Worm (Caenorhabditis elegans) whole organism, L1 larva: Measurements from ENCODE around the gene ZC317.6.
A peak's percentile ranks its signal among the peaks of the same experiment; 100 is the strongest.

Experiments
- C04F5.9 ChIP-seq: sonication (generic microtip); optimal IDR thresholded peaks from 2 replicates; lab custom pipeline; 2016; ENCODE audit warnings: missing genetic modification characterization, missing compliant biosample characterization
- C16A3.4 ChIP-seq: fragments of 150-350 bp; optimal IDR thresholded peaks from 2 replicates; lab custom pipeline; 2014; ENCODE audit warnings: missing biosample characterization, missing genetic modification characterization
- C34B4.2 ChIP-seq: sonication (generic microtip); optimal IDR thresholded peaks from 2 replicates; lab custom pipeline; 2017; ENCODE audit warnings: mild to moderate bottlenecking, missing genetic modification characterization, missing compliant biosample characterization
- F16B12.6 ChIP-seq: fragments of 150-350 bp; optimal IDR thresholded peaks from 2 replicates; lab custom pipeline; 2014; ENCODE audit warnings: missing biosample characterization, missing genetic modification characterization
- Y116A8C.19 ChIP-seq: sonication (generic microtip); optimal IDR thresholded peaks from 2 replicates; lab custom pipeline; 2016; ENCODE audit warnings: missing compliant biosample characterization, missing genetic modification characterization, borderline replicate concordance
- aly-2 ChIP-seq: fragments of 150-350 bp; optimal IDR thresholded peaks from 2 replicates; lab custom pipeline; 2014; ENCODE audit warnings: missing biosample characterization, missing genetic modification characterization
- ama-1 ChIP-seq: fragments of 150-350 bp; optimal IDR thresholded peaks from 2 replicates; lab custom pipeline; 2014
- blmp-1 ChIP-seq: fragments of 150-350 bp; optimal IDR thresholded peaks from 2 replicates; lab custom pipeline; 2014; ENCODE audit warnings: missing biosample characterization, missing genetic modification characterization
- ceh-82 ChIP-seq, 3 experiments: fragments of 150-350 bp in 1 of 3; sonication (generic microtip) in 2 of 3; optimal IDR thresholded peaks; 2 replicates each; lab custom pipeline; 2014 to 2017; ENCODE audit warnings: missing biosample characterization in 3 of 3, missing genetic modification characterization in 3 of 3
- ceh-88 ChIP-seq: fragments of 200-800 bp; sonication (Bioruptor generic); IDR thresholded peaks from 2 replicates; pipeline ENCODE4 v1.3.6; 2022; ENCODE audit warnings: missing genetic modification characterization, missing compliant biosample characterization
- dpl-1 ChIP-seq, 3 experiments: fragments of 150-350 bp in 2 of 3; sonication (generic microtip) in 1 of 3; optimal IDR thresholded peaks; 2 replicates each; lab custom pipeline; 2014 to 2017; ENCODE audit warnings: missing biosample characterization in 3 of 3, missing genetic modification characterization in 3 of 3, missing genetic modification reagents in 3 of 3
- dsc-1 ChIP-seq: sonication (generic microtip); optimal IDR thresholded peaks from 2 replicates; lab custom pipeline; 2016; ENCODE audit warnings: mild to moderate bottlenecking, missing genetic modification characterization, missing compliant biosample characterization
- efl-1 ChIP-seq, 4 experiments: fragments of 150-350 bp; optimal IDR thresholded peaks in 3 of 4; peaks in 1 of 4; 1 replicate in 1 of 4; 2 replicates in 3 of 4; lab custom pipeline; 2014; ENCODE audit warnings: missing biosample characterization in 2 of 4, missing genetic modification characterization in 2 of 4, missing genetic modification reagents in 2 of 4
- efl-3 ChIP-seq: fragments of 200-800 bp; sonication (Bioruptor generic); optimal IDR thresholded peaks from 2 replicates; lab custom pipeline; 2018; ENCODE audit warnings: mild to moderate bottlenecking, missing genetic modification characterization, missing compliant biosample characterization
- egl-27 ChIP-seq, 2 experiments: fragments of 150-350 bp in 1 of 2; sonication (generic microtip); optimal IDR thresholded peaks; 3 replicates each; lab custom pipeline; 2017 to 2018; ENCODE audit warnings: missing biosample characterization in 2 of 2, missing genetic modification characterization in 2 of 2, missing genetic modification reagents in 2 of 2
- elt-2 ChIP-seq: sonication (generic microtip); optimal IDR thresholded peaks from 2 replicates; lab custom pipeline; 2016; ENCODE audit warnings: missing genetic modification characterization, mild to moderate bottlenecking, inconsistent platforms, missing compliant biosample characterization, missing genetic modification reagents
- elt-3 ChIP-seq, 6 experiments: fragments of 150-350 bp in 1 of 6; sonication (generic microtip); optimal IDR thresholded peaks; 2 replicates each; lab custom pipeline; 2017 to 2018; ENCODE audit warnings: missing biosample characterization in 6 of 6, missing genetic modification characterization in 6 of 6, inconsistent platforms in 1 of 6
- fkh-4 ChIP-seq: sonication (generic microtip); optimal IDR thresholded peaks from 2 replicates; lab custom pipeline; 2016; ENCODE audit warnings: missing compliant biosample characterization, missing genetic modification characterization, borderline replicate concordance
- fos-1 ChIP-seq: fragments of 150-350 bp; optimal IDR thresholded peaks from 2 replicates; lab custom pipeline; 2014; ENCODE audit warnings: missing biosample characterization, missing genetic modification characterization
- hlh-17 ChIP-seq: fragments of 200-800 bp; sonication (Bioruptor generic); optimal IDR thresholded peaks from 2 replicates; lab custom pipeline; 2018; ENCODE audit warnings: missing genetic modification characterization, mild to moderate bottlenecking, missing compliant biosample characterization, moderate library complexity, borderline replicate concordance
- hpl-2 ChIP-seq: fragments of 150-350 bp; optimal IDR thresholded peaks from 2 replicates; lab custom pipeline; 2014; ENCODE audit warnings: missing biosample characterization, missing genetic modification reagents, missing genetic modification characterization
- jun-1 ChIP-seq: fragments of 150-350 bp; optimal IDR thresholded peaks from 2 replicates; lab custom pipeline; 2014; ENCODE audit warnings: missing biosample characterization, missing genetic modification reagents, missing genetic modification characterization
- lin-13 ChIP-seq: fragments of 150-350 bp; optimal IDR thresholded peaks from 2 replicates; lab custom pipeline; 2014; ENCODE audit warnings: missing biosample characterization, missing genetic modification reagents, missing genetic modification characterization
- lin-14 ChIP-seq: fragments of 200-800 bp; sonication (Bioruptor generic); optimal IDR thresholded peaks from 2 replicates; lab custom pipeline; 2018; ENCODE audit warnings: mild to moderate bottlenecking, missing genetic modification characterization, moderate library complexity, missing compliant biosample characterization
- lin-35 ChIP-seq, 2 experiments: fragments of 150-350 bp; optimal IDR thresholded peaks; 2 replicates each; lab custom pipeline; 2014; ENCODE audit warnings: missing biosample characterization in 2 of 2, missing genetic modification characterization in 2 of 2, missing genetic modification reagents in 2 of 2
- lin-39 ChIP-seq: fragments of 150-350 bp; optimal IDR thresholded peaks from 2 replicates; lab custom pipeline; 2014; ENCODE audit warnings: missing biosample characterization, missing genetic modification reagents, missing genetic modification characterization
- lir-3 ChIP-seq: sonication (generic microtip); optimal IDR thresholded peaks from 2 replicates; lab custom pipeline; 2016; ENCODE audit warnings: mild to moderate bottlenecking, missing genetic modification characterization, moderate library complexity, missing compliant biosample characterization; ENCODE audit not compliant: poor library complexity
- lsy-2 ChIP-seq, 2 experiments: fragments of 150-350 bp; optimal IDR thresholded peaks; 2 replicates each; lab custom pipeline; 2014; ENCODE audit warnings: missing biosample characterization in 2 of 2, missing genetic modification characterization in 2 of 2
- mab-9 ChIP-seq: fragments of 200-800 bp; sonication (Bioruptor generic); IDR thresholded peaks from 2 replicates; pipeline ENCODE4 v1.3.6; 2022; ENCODE audit warnings: missing genetic modification reagents, missing genetic modification characterization, missing compliant biosample characterization
- mdl-1 ChIP-seq, 2 experiments: fragments of 150-350 bp; optimal IDR thresholded peaks; 2 replicates each; lab custom pipeline; 2014 to 2017; ENCODE audit warnings: missing biosample characterization in 2 of 2, missing genetic modification characterization in 2 of 2, inconsistent platforms in 1 of 2
- mef-2 ChIP-seq: fragments of 150-350 bp; optimal IDR thresholded peaks from 2 replicates; lab custom pipeline; 2014; ENCODE audit warnings: missing biosample characterization, missing genetic modification characterization
- mep-1 ChIP-seq: fragments of 150-350 bp; optimal IDR thresholded peaks from 2 replicates; lab custom pipeline; 2014; ENCODE audit warnings: missing biosample characterization, missing genetic modification characterization
- nhr-11 ChIP-seq: fragments of 150-350 bp; optimal IDR thresholded peaks from 2 replicates; lab custom pipeline; 2014; ENCODE audit warnings: missing biosample characterization, missing genetic modification characterization
- nhr-20 ChIP-seq: sonication (generic microtip); optimal IDR thresholded peaks from 2 replicates; lab custom pipeline; 2016; ENCODE audit warnings: mild to moderate bottlenecking, missing genetic modification characterization, missing compliant biosample characterization
- nhr-237 ChIP-seq: fragments of 150-350 bp; optimal IDR thresholded peaks from 2 replicates; lab custom pipeline; 2014; ENCODE audit warnings: missing biosample characterization, missing genetic modification characterization
- nhr-47 ChIP-seq: sonication (generic microtip); optimal IDR thresholded peaks from 2 replicates; lab custom pipeline; 2016; ENCODE audit warnings: mild to moderate bottlenecking, missing genetic modification characterization, moderate library complexity, missing compliant biosample characterization
- nhr-71 ChIP-seq: sonication (generic microtip); optimal IDR thresholded peaks from 2 replicates; lab custom pipeline; 2016; ENCODE audit warnings: mild to moderate bottlenecking, missing genetic modification characterization, moderate library complexity, missing compliant biosample characterization
- nhr-77 ChIP-seq: fragments of 150-350 bp; optimal IDR thresholded peaks from 2 replicates; lab custom pipeline; 2014; ENCODE audit warnings: missing biosample characterization, missing genetic modification characterization
- nhr-85 ChIP-seq: sonication (generic microtip); peaks from one replicate; lab custom pipeline; 2016; ENCODE audit warnings: missing genetic modification characterization, inconsistent platforms, missing compliant biosample characterization
- nhr-90 ChIP-seq: sonication (generic microtip); optimal IDR thresholded peaks from 2 replicates; lab custom pipeline; 2016; ENCODE audit warnings: mild to moderate bottlenecking, missing genetic modification characterization, missing compliant biosample characterization; ENCODE audit not compliant: poor library complexity
- pqm-1 ChIP-seq: sonication (generic microtip); optimal IDR thresholded peaks from 3 replicates; lab custom pipeline; 2017; ENCODE audit warnings: missing biosample characterization, missing genetic modification characterization
- skn-1 ChIP-seq: fragments of 150-350 bp; optimal IDR thresholded peaks from 2 replicates; lab custom pipeline; 2014; ENCODE audit warnings: missing biosample characterization, missing genetic modification characterization
- snpc-4 ChIP-seq: fragments of 150-350 bp; optimal IDR thresholded peaks from 2 replicates; lab custom pipeline; 2014; ENCODE audit warnings: missing biosample characterization, missing genetic modification characterization
- snu-23 ChIP-seq: sonication (generic microtip); optimal IDR thresholded peaks from 2 replicates; lab custom pipeline; 2016; ENCODE audit warnings: missing genetic modification characterization, missing compliant biosample characterization
- swsn-7 ChIP-seq: sonication (generic microtip); optimal IDR thresholded peaks from 2 replicates; lab custom pipeline; 2016; ENCODE audit warnings: missing genetic modification characterization, missing compliant biosample characterization
- tbx-2 ChIP-seq: sonication (generic microtip); optimal IDR thresholded peaks from 2 replicates; lab custom pipeline; 2016; ENCODE audit warnings: missing genetic modification characterization, missing compliant biosample characterization
- vab-15 ChIP-seq: sonication (generic microtip); optimal IDR thresholded peaks from 2 replicates; lab custom pipeline; 2017; ENCODE audit warnings: missing genotype, mild to moderate bottlenecking, missing genetic modification characterization, missing compliant biosample characterization
- xbp-1 ChIP-seq: sonication (generic microtip); optimal IDR thresholded peaks from 2 replicates; lab custom pipeline; 2016; ENCODE audit warnings: missing genetic modification characterization, missing compliant biosample characterization
- zag-1 ChIP-seq: fragments of 150-350 bp; optimal IDR thresholded peaks from 2 replicates; lab custom pipeline; 2014; ENCODE audit warnings: missing biosample characterization, missing genetic modification characterization
- ztf-11 ChIP-seq, 2 experiments: sonication (generic microtip); optimal IDR thresholded peaks; 2 replicates each; lab custom pipeline; 2016 to 2017; ENCODE audit warnings: missing genetic modification characterization in 2 of 2, missing biosample characterization in 1 of 2, missing compliant biosample characterization in 1 of 2

ZC317.6 gene

ce11 chrV:5433020-5433419, 35.4 kb downstream of the ZC317.6 start, which contains the start of gene acl-6:
acl-6 (plus strand) TSS chrV:5433386.
- TF ChIP-seq xbp-1 (tag; lab: Kevin White, UChicago) (peak; percentile 16), elt-2 (tag; lab: Kevin White, UChicago) (peak; percentile 97), jun-1 (peak; percentile 53), hpl-2 (GFP tag; lab: Kevin White, UChicago) (no peak), C34B4.2 (no peak), F16B12.6 (tag; lab: Kevin White, UChicago) (peak; percentile 10), fos-1 (tag; lab: Kevin White, UChicago) (peak; percentile 15), nhr-20 (tag; lab: Kevin White, UChicago) (peak; percentile 80), lin-39 (tag; lab: Kevin White, UChicago) (no peak), nhr-85 (tag; lab: Kevin White, UChicago) (peak; percentile 61), nhr-90 (tag; lab: Kevin White, UChicago) (peak; percentile 64), ceh-82 (tag; optimal IDR thresholded peaks at IDR 0.05; lab: Kevin White, UChicago) (peak in 1 of 3 experiments; percentile 36), lin-35 (GFP tag; optimal IDR thresholded peaks at IDR 0.05; lab: Kevin White, UChicago) (peak; percentile 88 to 96), mdl-1 (tag; optimal IDR thresholded peaks at IDR 0.05; lab: Kevin White, UChicago) (peak in 1 of 2 experiments; percentile 33), nhr-11 (no peak), mep-1 (peak; percentile 44), hlh-17 (GFP tag; lab: Kevin White, UChicago) (no peak), lin-14 (peak; percentile 59), nhr-71 (tag; lab: Kevin White, UChicago) (peak; percentile 59), vab-15 (no peak), elt-3 (tag; optimal IDR thresholded peaks at IDR 0.05; lab: Kevin White, UChicago) (peak in 4 of 6 experiments; percentile 39 to 79 (median 68)), swsn-7 (peak; percentile 11), mab-9 (GFP tag; lab: Robert Waterston, UW) (no peak), dpl-1 (GFP tag; optimal IDR thresholded peaks at IDR 0.05; lab: Kevin White, UChicago) (peak; percentile 85 to 91 (median 91)), tbx-2 (tag; lab: Kevin White, UChicago) (peak; percentile 11), lsy-2 (tag; optimal IDR thresholded peaks at IDR 0.05; lab: Kevin White, UChicago) (peak; percentile 44 to 76), pqm-1 (tag; lab: Kevin White, UChicago) (peak; percentile 78), lin-13 (GFP tag; lab: Kevin White, UChicago) (peak; percentile 25), nhr-237 (tag; lab: Kevin White, UChicago) (no peak), C16A3.4 (peak; percentile 72), nhr-47 (tag; lab: Kevin White, UChicago) (peak; percentile 37), snpc-4 (tag; lab: Kevin White, UChicago) (no peak), nhr-77 (tag; lab: Kevin White, UChicago) (no peak), efl-1 (optimal IDR thresholded peaks at IDR 0.05; lab: Kevin White, UChicago) (peak; percentile 48 to 90), efl-1 (GFP tag; optimal IDR thresholded peaks at IDR 0.05 in 1 of 2; lab: Kevin White, UChicago) (peak; percentile 89 to 99), skn-1 (tag; lab: Kevin White, UChicago) (peak; percentile 3), snu-23 (peak; percentile 68), blmp-1 (tag; lab: Kevin White, UChicago) (peak; percentile 89)
- TF ChIP-seq, all 84 proteins: peak for 27

ce11 chrV:5432499-5432898, 35.9 kb downstream of the ZC317.6 start, which contains the start of gene F08F3.8:
F08F3.8 (minus strand) TSS chrV:5432599.
- TF ChIP-seq C04F5.9 (tag; lab: Kevin White, UChicago) (no peak), elt-3 (tag; optimal IDR thresholded peaks at IDR 0.05; lab: Kevin White, UChicago) (no peak), dsc-1 (no peak), mef-2 (tag; lab: Kevin White, UChicago) (no peak), snpc-4 (tag; lab: Kevin White, UChicago) (no peak), Y116A8C.19 (tag; lab: Kevin White, UChicago) (no peak), egl-27 (tag; optimal IDR thresholded peaks at IDR 0.05; lab: Kevin White, UChicago) (no peak), ama-1 (lab: Kevin White, UChicago) (no peak), lin-13 (GFP tag; lab: Kevin White, UChicago) (no peak), snu-23 (no peak), ztf-11 (tag; optimal IDR thresholded peaks at IDR 0.05; lab: Kevin White, UChicago) (no peak), efl-3 (GFP tag; lab: Kevin White, UChicago) (no peak), ceh-88 (GFP tag; lab: Robert Waterston, UW) (no peak), aly-2 (tag; lab: Kevin White, UChicago) (no peak), lir-3 (no peak), fkh-4 (tag; lab: Kevin White, UChicago) (no peak), nhr-47 (tag; lab: Kevin White, UChicago) (no peak), hlh-17 (GFP tag; lab: Kevin White, UChicago) (no peak), zag-1 (tag; lab: Kevin White, UChicago) (no peak)
- TF ChIP-seq, all 84 proteins: peak for 0
